Fruit fly (Drosophila melanogaster): ENCODE results near the gene Aldh.

DNA sequence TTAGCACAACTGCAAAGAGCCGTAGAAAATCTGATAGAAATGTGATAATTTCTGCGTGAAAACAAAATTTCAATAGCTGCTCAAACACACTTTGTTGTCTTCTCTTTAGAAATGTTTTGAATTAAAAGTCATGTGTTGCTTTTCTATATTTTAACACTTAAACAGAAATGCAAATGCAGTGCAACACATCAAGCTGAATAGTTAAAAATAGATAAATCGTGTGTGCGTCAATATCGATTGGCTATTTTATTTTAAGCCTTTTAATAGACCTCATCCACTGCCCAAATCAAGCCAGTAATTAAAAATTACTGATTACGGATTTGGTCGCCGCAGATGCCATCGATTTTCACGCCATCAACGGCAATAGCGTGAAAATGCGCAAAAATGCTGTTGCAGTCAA lies 10.7 kb downstream of the Aldh start, which contains the start of gene CG4438:
- TF ChIP-seq EcR (GFP tag; optimal IDR thresholded peaks at IDR 0.05) (no peak), psq (optimal IDR thresholded peaks at IDR 0.05) (no peak)
